Worm (Caenorhabditis elegans) whole organism, young adult: ENCODE measurements around the gene pho-10.

ENCODE experiments used
- B0035.1 ChIP-seq: sonication (generic microtip); optimal IDR thresholded peaks from 2 replicates; lab custom pipeline; 2016; ENCODE audit warnings: missing genetic modification characterization, mild to moderate bottlenecking, missing compliant biosample characterization, missing genotype, missing genetic modification reagents
- B0261.1 ChIP-seq: sonication (generic microtip); optimal IDR thresholded peaks from 2 replicates; lab custom pipeline; 2016; ENCODE audit warnings: mild to moderate bottlenecking, missing genetic modification characterization, moderate library complexity, missing compliant biosample characterization
- B0336.3 ChIP-seq: fragments of 200-800 bp; sonication (Bioruptor generic); IDR thresholded peaks from 2 replicates; pipeline ENCODE4 v1.3.6; 2022; ENCODE audit warnings: missing genetic modification characterization, missing compliant biosample characterization
- D2030.7 ChIP-seq: fragments of 200-800 bp; sonication (Bioruptor generic); IDR thresholded peaks from 2 replicates; pipeline ENCODE4 v1.3.6; 2022; ENCODE audit warnings: missing genetic modification reagents, missing genetic modification characterization, missing compliant biosample characterization
- F33H1.4 ChIP-seq: fragments of 200-800 bp; sonication (Bioruptor generic); IDR thresholded peaks from 2 replicates; pipeline ENCODE4 v1.3.6; 2022; ENCODE audit warnings: missing genetic modification reagents, missing genetic modification characterization, missing compliant biosample characterization
- F55B11.4 ChIP-seq: sonication (generic microtip); optimal IDR thresholded peaks from 2 replicates; lab custom pipeline; 2016; ENCODE audit warnings: missing compliant biosample characterization, missing genetic modification characterization, borderline replicate concordance; ENCODE audit not compliant: insufficient read depth
- F57A8.1 ChIP-seq: fragments of 200-800 bp; sonication (Bioruptor generic); optimal IDR thresholded peaks from 2 replicates; lab custom pipeline; 2018; ENCODE audit warnings: mild to moderate bottlenecking, missing genetic modification characterization, moderate library complexity, missing compliant biosample characterization
- T26A5.8 ChIP-seq: sonication (generic microtip); optimal IDR thresholded peaks from 2 replicates; lab custom pipeline; 2016; ENCODE audit warnings: missing genetic modification characterization, missing compliant biosample characterization
- Y79H2A.3 ChIP-seq: fragments of 200-800 bp; sonication (Bioruptor generic); conservative IDR thresholded peaks from 2 replicates; pipeline ENCODE4 v1.3.6; 2022; ENCODE audit warnings: missing genetic modification reagents, missing genetic modification characterization, missing compliant biosample characterization
- ama-1 ChIP-seq, 3 experiments: fragments of 150-350 bp in 1 of 3; sonication (generic microtip) in 2 of 3; optimal IDR thresholded peaks; 2 replicates each; lab custom pipeline; 2014 to 2018; ENCODE audit warnings: missing biosample characterization in 2 of 3, missing genetic modification characterization in 2 of 3, missing genetic modification reagents in 2 of 3
- atf-7 ChIP-seq: sonication (generic microtip); optimal IDR thresholded peaks from 2 replicates; lab custom pipeline; 2017; ENCODE audit warnings: mild to moderate bottlenecking, missing genetic modification characterization, missing compliant biosample characterization
- attf-3 ChIP-seq: fragments of 200-800 bp; sonication (Bioruptor generic); conservative IDR thresholded peaks from 2 replicates; pipeline ENCODE4 v1.3.6; 2022; ENCODE audit warnings: missing genetic modification reagents, missing genetic modification characterization, missing compliant biosample characterization
- cebp-2 ChIP-seq: fragments of 200-800 bp; sonication (Bioruptor generic); IDR thresholded peaks from 2 replicates; pipeline ENCODE4 v1.3.6; 2022; ENCODE audit warnings: missing genetic modification characterization, missing compliant biosample characterization
- ceh-27 ChIP-seq: fragments of 200-800 bp; sonication (Bioruptor generic); optimal IDR thresholded peaks from 2 replicates; lab custom pipeline; 2018; ENCODE audit warnings: mild to moderate bottlenecking, missing genetic modification characterization, moderate library complexity, missing compliant biosample characterization
- ceh-40 ChIP-seq: fragments of 200-800 bp; sonication (Bioruptor generic); IDR thresholded peaks from 2 replicates; pipeline ENCODE4 v1.3.6; 2022; ENCODE audit warnings: missing genetic modification characterization, missing compliant biosample characterization
- ceh-91 ChIP-seq: fragments of 200-800 bp; sonication (Bioruptor generic); IDR thresholded peaks from 2 replicates; pipeline ENCODE4 v1.3.6; 2022; ENCODE audit warnings: missing genetic modification reagents, missing genetic modification characterization, missing compliant biosample characterization
- die-1 ChIP-seq: sonication (generic microtip); optimal IDR thresholded peaks from 2 replicates; lab custom pipeline; 2016; ENCODE audit warnings: missing genotype, mild to moderate bottlenecking, missing genetic modification characterization, missing compliant biosample characterization
- ekl-4 ChIP-seq: fragments of 200-800 bp; sonication (Bioruptor generic); IDR thresholded peaks from 2 replicates; pipeline ENCODE4 v1.3.6; 2022; ENCODE audit warnings: missing genetic modification reagents, missing genetic modification characterization, missing compliant biosample characterization
- fkh-3 ChIP-seq: sonication (generic microtip); optimal IDR thresholded peaks from 2 replicates; lab custom pipeline; 2016; ENCODE audit warnings: mild to moderate bottlenecking, missing genetic modification characterization, missing compliant biosample characterization
- gei-17 ChIP-seq: fragments of 200-800 bp; sonication (Bioruptor generic); optimal IDR thresholded peaks from 2 replicates; lab custom pipeline; 2018; ENCODE audit warnings: mild to moderate bottlenecking, missing genetic modification characterization, missing compliant biosample characterization
- him-1 ChIP-seq: sonication (generic microtip); optimal IDR thresholded peaks from 2 replicates; lab custom pipeline; 2016; ENCODE audit warnings: missing genotype, missing genetic modification reagents, missing genetic modification characterization, missing compliant biosample characterization
- hmg-20 ChIP-seq: fragments of 200-800 bp; sonication (Bioruptor generic); IDR thresholded peaks from 2 replicates; pipeline ENCODE4 v1.3.6; 2022; ENCODE audit warnings: missing genetic modification reagents, missing genetic modification characterization, missing compliant biosample characterization
- let-526 ChIP-seq: fragments of 200-800 bp; sonication (Bioruptor generic); IDR thresholded peaks from 2 replicates; pipeline ENCODE4 v1.3.6; 2022; ENCODE audit warnings: missing genetic modification reagents, missing genetic modification characterization, missing compliant biosample characterization
- let-607 ChIP-seq, 2 experiments: fragments of 200-800 bp in 1 of 2; sonication (Bioruptor generic) in 1 of 2; sonication (generic microtip) in 1 of 2; optimal IDR thresholded peaks; 2 replicates each; lab custom pipeline; 2016 to 2018; ENCODE audit warnings: mild to moderate bottlenecking in 2 of 2, missing compliant biosample characterization in 2 of 2, missing genetic modification characterization in 2 of 2, moderate library complexity in 2 of 2, missing genotype in 1 of 2
- lin-26 ChIP-seq: fragments of 200-800 bp; sonication (Bioruptor generic); IDR thresholded peaks from 2 replicates; pipeline ENCODE4 v1.3.6; 2022; ENCODE audit warnings: missing genetic modification reagents, missing genetic modification characterization, missing compliant biosample characterization
- lin-40 ChIP-seq: sonication (generic microtip); optimal IDR thresholded peaks from 2 replicates; lab custom pipeline; 2016; ENCODE audit warnings: missing genetic modification characterization, mild to moderate bottlenecking, missing compliant biosample characterization, missing genotype, missing genetic modification reagents
- lin-54 ChIP-seq: fragments of 200-800 bp; sonication (Bioruptor generic); optimal IDR thresholded peaks from 2 replicates; lab custom pipeline; 2018; ENCODE audit warnings: mild to moderate bottlenecking, missing genetic modification characterization, missing compliant biosample characterization
- lir-1 ChIP-seq: fragments of 200-800 bp; sonication (Bioruptor generic); conservative IDR thresholded peaks from 2 replicates; pipeline ENCODE4 v1.3.6; 2022; ENCODE audit warnings: missing genetic modification reagents, missing genetic modification characterization, missing compliant biosample characterization
- lsl-1 ChIP-seq: fragments of 200-800 bp; sonication (Bioruptor generic); optimal IDR thresholded peaks from 2 replicates; lab custom pipeline; 2018; ENCODE audit warnings: mild to moderate bottlenecking, missing genetic modification characterization, moderate library complexity, missing compliant biosample characterization
- madf-10 ChIP-seq: sonication (generic microtip); optimal IDR thresholded peaks from 2 replicates; lab custom pipeline; 2016; ENCODE audit warnings: mild to moderate bottlenecking, missing genetic modification characterization, missing compliant biosample characterization
- madf-3 ChIP-seq: fragments of 200-800 bp; sonication (Bioruptor generic); IDR thresholded peaks from 2 replicates; pipeline ENCODE4 v1.3.6; 2022; ENCODE audit warnings: missing genetic modification reagents, missing genetic modification characterization, missing compliant biosample characterization
- nfya-1 ChIP-seq: sonication (generic microtip); optimal IDR thresholded peaks from 2 replicates; lab custom pipeline; 2017; ENCODE audit warnings: antibody characterized with exemption, missing compliant biosample characterization, missing genetic modification characterization, borderline replicate concordance; ENCODE audit not compliant: insufficient read depth
- nfyb-1 ChIP-seq: fragments of 200-800 bp; sonication (Bioruptor generic); IDR thresholded peaks from 2 replicates; pipeline ENCODE4 v1.3.6; 2022; ENCODE audit warnings: missing genetic modification reagents, missing genetic modification characterization, missing compliant biosample characterization
- nhr-27 ChIP-seq: fragments of 200-800 bp; sonication (Bioruptor generic); optimal IDR thresholded peaks from 2 replicates; lab custom pipeline; 2018; ENCODE audit warnings: mild to moderate bottlenecking, missing genetic modification characterization, moderate library complexity, missing compliant biosample characterization
- nhr-90 ChIP-seq: sonication (generic microtip); optimal IDR thresholded peaks from 2 replicates; lab custom pipeline; 2016; ENCODE audit warnings: missing genotype, mild to moderate bottlenecking, missing genetic modification characterization, missing compliant biosample characterization
- pbrm-1 ChIP-seq: fragments of 200-800 bp; sonication (Bioruptor generic); IDR thresholded peaks from 2 replicates; pipeline ENCODE4 v1.3.6; 2022; ENCODE audit warnings: missing genetic modification reagents, missing genetic modification characterization, missing compliant biosample characterization
- rcor-1 ChIP-seq: fragments of 200-800 bp; sonication (Bioruptor generic); IDR thresholded peaks from 2 replicates; pipeline ENCODE4 v1.3.6; 2022; ENCODE audit warnings: missing genetic modification reagents, missing genetic modification characterization, missing compliant biosample characterization
- rpc-1 ChIP-seq, 2 experiments: fragments of 150-350 bp in 1 of 2; sonication (generic microtip) in 1 of 2; optimal IDR thresholded peaks; 2 replicates each; lab custom pipeline; 2014 to 2018; ENCODE audit warnings: missing biosample characterization in 1 of 2, missing genetic modification characterization in 1 of 2, missing genetic modification reagents in 1 of 2, missing genotype in 1 of 2
- sdz-38 ChIP-seq: sonication (generic microtip); optimal IDR thresholded peaks from 2 replicates; lab custom pipeline; 2016; ENCODE audit warnings: missing genotype, missing genetic modification characterization, missing compliant biosample characterization
- snpc-4 ChIP-seq, 5 experiments: fragments of 150-350 bp in 1 of 5; sonication (generic microtip) in 4 of 5; optimal IDR thresholded peaks; 2 replicates each; lab custom pipeline; 2014 to 2018; ENCODE audit warnings: missing genetic modification characterization in 5 of 5, missing biosample characterization in 3 of 5, antibody characterized with exemption in 2 of 5, mild to moderate bottlenecking in 2 of 5, missing compliant biosample characterization in 2 of 5, missing genotype in 2 of 5, moderate library complexity in 2 of 5, missing genetic modification reagents in 1 of 5
- sptf-2 ChIP-seq: fragments of 200-800 bp; sonication (Bioruptor generic); optimal IDR thresholded peaks from 2 replicates; lab custom pipeline; 2018; ENCODE audit warnings: mild to moderate bottlenecking, missing genetic modification characterization, missing compliant biosample characterization
- tbp1 ChIP-seq: fragments of 200-800 bp; sonication (Bioruptor generic); optimal IDR thresholded peaks from 2 replicates; lab custom pipeline; 2018; ENCODE audit warnings: mild to moderate bottlenecking, missing genetic modification characterization, missing compliant biosample characterization
- tbx-9 ChIP-seq: sonication (generic microtip); optimal IDR thresholded peaks from 2 replicates; lab custom pipeline; 2016; ENCODE audit warnings: borderline replicate concordance, missing genetic modification characterization, inconsistent platforms, missing compliant biosample characterization
- zfh-2 ChIP-seq: fragments of 200-800 bp; sonication (Bioruptor generic); conservative IDR thresholded peaks from 2 replicates; pipeline ENCODE4 v1.3.6; 2022; ENCODE audit warnings: missing genetic modification reagents, missing genetic modification characterization, missing compliant biosample characterization
- zim-3 ChIP-seq: sonication (generic microtip); optimal IDR thresholded peaks from 2 replicates; lab custom pipeline; 2017; ENCODE audit warnings: mild to moderate bottlenecking, missing genetic modification characterization, moderate library complexity, missing compliant biosample characterization
- ztf-22 ChIP-seq: fragments of 200-800 bp; sonication (Bioruptor generic); optimal IDR thresholded peaks from 2 replicates; lab custom pipeline; 2018; ENCODE audit warnings: mild to moderate bottlenecking, missing genetic modification characterization, moderate library complexity, missing compliant biosample characterization
- ztf-26 ChIP-seq: sonication (generic microtip); optimal IDR thresholded peaks from 2 replicates; lab custom pipeline; 2017; ENCODE audit warnings: missing genetic modification characterization, missing compliant biosample characterization

pho-10 gene

DNA sequence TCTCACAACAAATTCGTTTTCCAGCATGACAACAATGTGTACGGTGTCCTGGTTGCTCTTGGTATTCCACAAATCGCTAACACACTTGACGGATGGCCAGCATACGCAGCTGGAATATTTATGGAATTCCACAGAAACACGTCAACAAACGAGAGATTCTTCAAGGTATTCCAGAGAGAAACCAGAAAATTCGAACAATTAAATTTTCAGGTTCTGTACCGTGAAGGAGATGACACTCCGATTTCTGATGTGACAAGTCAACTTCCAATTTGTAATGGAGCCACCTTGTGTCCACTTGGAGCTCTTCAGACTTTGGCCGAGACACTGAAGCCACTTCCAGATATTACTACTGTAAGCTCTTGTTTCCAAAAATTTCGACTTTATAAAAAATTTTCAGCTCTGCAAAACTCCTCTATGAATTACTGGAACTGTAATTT lies 13.6 kb upstream of the pho-10 start:
- TF ChIP-seq zfh-2 (GFP tag; lab: Robert Waterston, UW) (no peak), F55B11.4 (tag; lab: Kevin White, UChicago) (no peak), him-1 (no peak), let-607 (tag; optimal IDR thresholded peaks at IDR 0.05; lab: Kevin White, UChicago) (no peak), Y79H2A.3 (GFP tag; lab: Robert Waterston, UW) (no peak), ceh-27 (GFP tag; lab: Kevin White, UChicago) (no peak), nfyb-1 (GFP tag; lab: Robert Waterston, UW) (no peak; the same call in none of the 2 replicates), cebp-2 (0 out of 2 replicates have a peak, but pooled peaks have one; percentile 17), lin-54 (GFP tag; lab: Kevin White, UChicago) (no peak), lin-26 (GFP tag; lab: Robert Waterston, UW) (peak; percentile 54; the same call in 1 of the 2 replicates), ekl-4 (GFP tag; lab: Robert Waterston, UW) (no peak), tbp1 (GFP tag; lab: Kevin White, UChicago) (peak; percentile 41), lsl-1 (GFP tag; lab: Kevin White, UChicago) (no peak), sdz-38 (tag; lab: Kevin White, UChicago) (no peak), madf-3 (no peak), B0035.1 (tag; lab: Kevin White, UChicago) (peak; percentile 71), B0336.3 (GFP tag; lab: Robert Waterston, UW) (0 out of 2 replicates have a peak, but pooled peaks have one; percentile 22), B0261.1 (tag; lab: Kevin White, UChicago) (no peak), sptf-2 (GFP tag; lab: Kevin White, UChicago) (no peak), F57A8.1 (GFP tag; lab: Kevin White, UChicago) (no peak), nhr-27 (tag; lab: Kevin White, UChicago) (no peak), fkh-3 (tag; lab: Kevin White, UChicago) (no peak), attf-3 (no peak), gei-17 (GFP tag; lab: Kevin White, UChicago) (no peak), atf-7 (peak; percentile 11), snpc-4 (GFP tag; optimal IDR thresholded peaks at IDR 0.05; lab: Kevin White, UChicago) (no peak), snpc-4 (tag; optimal IDR thresholded peaks at IDR 0.05; lab: Kevin White, UChicago) (peak in 1 of 4 experiments; percentile 3), nfya-1 (tag; lab: Kevin White, UChicago) (no peak), lin-40 (tag; lab: Kevin White, UChicago) (peak; percentile 60), zim-3 (tag; lab: Kevin White, UChicago) (peak; percentile 8), tbx-9 (tag; lab: Kevin White, UChicago) (no peak), rcor-1 (GFP tag; lab: Robert Waterston, UW) (no peak), ceh-91 (GFP tag; lab: Robert Waterston, UW) (no peak), die-1 (peak; percentile 40), ceh-40 (0 out of 2 replicates have a peak, but pooled peaks have one; percentile 22), rpc-1 (optimal IDR thresholded peaks at IDR 0.05; lab: Kevin White, UChicago) (no peak), rpc-1 (tag; optimal IDR thresholded peaks at IDR 0.05; lab: Kevin White, UChicago) (no peak), pbrm-1 (GFP tag; lab: Robert Waterston, UW) (0 out of 2 replicates have a peak, but pooled peaks have one; percentile 14), T26A5.8 (no peak), ztf-22 (peak; percentile 21), lir-1 (GFP tag; lab: Robert Waterston, UW) (no peak), nhr-90 (tag; lab: Kevin White, UChicago) (peak; percentile 41), madf-10 (peak; percentile 51), hmg-20 (GFP tag; lab: Robert Waterston, UW) (no peak), D2030.7 (GFP tag; lab: Robert Waterston, UW) (no peak), F33H1.4 (GFP tag; lab: Robert Waterston, UW) (no peak), let-526 (GFP tag; lab: Robert Waterston, UW) (no peak), ztf-26 (tag; lab: Kevin White, UChicago) (peak; percentile 14), ama-1 (optimal IDR thresholded peaks at IDR 0.05; lab: Kevin White, UChicago) (peak; percentile 65), ama-1 (GFP tag; optimal IDR thresholded peaks at IDR 0.05; lab: Kevin White, UChicago) (no peak)
